Worm (Caenorhabditis elegans): ENCODE results near the gene R05D8.11.

R05D8.11 gene

ce11 chrV:2738174-2738573, 42.5 kb downstream of the R05D8.11 start, which contains the start of gene srg-56:
Gene srg-56 (minus strand): TSS chrV:2738274.
- TF ChIP-seq eor-1 (tag; optimal IDR thresholded peaks at IDR 0.05) = no peak
- TF ChIP-seq jun-1 (tag; optimal IDR thresholded peaks at IDR 0.05) = no peak
- no peak for TF ChIP-seq aly-2 (tag; optimal IDR thresholded peaks at IDR 0.05)
- no peak for TF ChIP-seq ceh-9 (tag; optimal IDR thresholded peaks at IDR 0.05)
- no peak for TF ChIP-seq nhr-25 (tag; optimal IDR thresholded peaks at IDR 0.05)
- TF ChIP-seq unc-62 (GFP tag; optimal IDR thresholded peaks at IDR 0.05) = no peak
- TF ChIP-seq ama-1 (optimal IDR thresholded peaks at IDR 0.05) = no peak
- TF ChIP-seq ceh-82 (tag; optimal IDR thresholded peaks at IDR 0.05) = no peak
- TF ChIP-seq elt-1 (tag; optimal IDR thresholded peaks at IDR 0.05) = no peak
- no peak for TF ChIP-seq fkh-10 (GFP tag; optimal IDR thresholded peaks at IDR 0.05)
- TF ChIP-seq daf-12 (tag; optimal IDR thresholded peaks at IDR 0.05) = no peak
- TF ChIP-seq ztf-4 (tag; optimal IDR thresholded peaks at IDR 0.05) = no peak
- TF ChIP-seq R02D3.7 (tag; optimal IDR thresholded peaks at IDR 0.05) = no peak
- no peak for TF ChIP-seq hmg-11 (tag; optimal IDR thresholded peaks at IDR 0.05)
- no peak for TF ChIP-seq nhr-77 (tag; optimal IDR thresholded peaks at IDR 0.05)
- TF ChIP-seq skn-1 (tag; optimal IDR thresholded peaks at IDR 0.05) = no peak
- no peak for TF ChIP-seq elt-3 (tag; optimal IDR thresholded peaks at IDR 0.05)
- TF ChIP-seq nhr-11 (tag; optimal IDR thresholded peaks at IDR 0.05) = no peak

DNA sequence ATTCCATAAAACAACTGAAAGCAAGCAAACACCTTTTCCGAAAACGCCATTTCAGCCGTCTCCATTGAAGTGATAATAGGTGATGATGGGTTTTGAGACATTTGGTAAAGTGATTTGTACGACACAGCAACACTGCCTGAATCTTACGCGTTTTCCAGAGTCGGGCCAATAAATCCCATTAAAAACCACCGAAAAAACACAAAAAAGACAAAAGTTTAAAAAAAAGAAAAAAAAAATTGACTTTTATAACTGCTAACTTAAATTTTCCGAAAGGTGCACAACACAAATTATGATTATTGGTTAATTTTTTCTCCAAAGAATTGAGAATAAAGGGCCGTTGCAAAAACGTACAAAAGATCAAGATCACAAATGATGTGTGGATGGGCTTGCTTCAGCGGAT, 46.3 kb downstream of the R05D8.11 start, which contains the start of gene srg-57:
srg-57 (minus strand) TSS at position 101 of the 400 bp plus-strand sequence.
- TF ChIP-seq ztf-11 (tag; optimal IDR thresholded peaks at IDR 0.05) (no peak), fos-1 (tag; optimal IDR thresholded peaks at IDR 0.05) (no peak), pha-4 (tag; optimal IDR thresholded peaks at IDR 0.05) (no peak), nhr-23 (tag; optimal IDR thresholded peaks at IDR 0.05) (no peak), elt-2 (tag; optimal IDR thresholded peaks at IDR 0.05) (no peak), nhr-237 (tag; optimal IDR thresholded peaks at IDR 0.05) (no peak), R02D3.7 (tag; optimal IDR thresholded peaks at IDR 0.05) (no peak), skn-1 (tag; optimal IDR thresholded peaks at IDR 0.05) (no peak), egl-5 (tag; optimal IDR thresholded peaks at IDR 0.05) (no peak), tbx-2 (tag; optimal IDR thresholded peaks at IDR 0.05) (no peak), nhr-12 (tag; optimal IDR thresholded peaks at IDR 0.05) (no peak), unc-62 (GFP tag; optimal IDR thresholded peaks at IDR 0.05) (no peak), nhr-77 (tag; optimal IDR thresholded peaks at IDR 0.05) (no peak), ama-1 (optimal IDR thresholded peaks at IDR 0.05) (no peak), fkh-10 (GFP tag; optimal IDR thresholded peaks at IDR 0.05) (no peak), nhr-28 (tag; optimal IDR thresholded peaks at IDR 0.05) (no peak), ceh-9 (tag; optimal IDR thresholded peaks at IDR 0.05) (no peak), fkh-2 (tag; optimal IDR thresholded peaks at IDR 0.05) (no peak), eor-1 (tag; optimal IDR thresholded peaks at IDR 0.05) (no peak)

DNA sequence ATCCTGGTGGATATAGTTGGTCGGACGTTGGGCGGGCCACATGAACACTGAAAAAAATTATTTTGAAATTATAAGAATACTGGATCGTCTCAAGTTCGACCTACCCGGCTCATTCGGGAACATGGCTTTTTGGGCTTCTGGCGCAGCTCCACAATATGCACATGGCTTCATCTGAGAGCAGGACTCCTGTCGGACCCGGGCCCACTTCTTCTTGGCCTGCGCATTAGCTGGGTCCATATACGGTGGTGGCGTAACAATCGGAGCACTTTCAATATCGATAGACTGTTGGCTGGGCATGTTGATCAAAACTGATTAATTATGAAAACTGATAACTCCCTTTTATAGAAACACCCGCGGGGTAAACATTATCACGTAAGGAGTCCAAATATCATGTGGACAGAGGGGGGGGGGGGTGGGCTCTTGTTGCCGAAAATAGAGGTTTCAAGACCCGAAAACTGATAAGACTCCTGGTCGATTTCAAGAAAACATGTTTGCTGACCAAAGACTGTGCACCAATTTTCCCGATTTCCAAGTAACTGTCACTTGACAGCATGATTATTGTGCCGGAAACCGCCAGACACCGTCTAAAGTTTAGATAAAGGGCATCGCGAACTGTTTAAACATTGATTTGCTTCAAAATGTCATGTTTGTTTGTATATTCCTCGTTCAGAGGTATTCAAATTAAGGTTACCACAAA, 49.8 kb downstream of the R05D8.11 start, which contains the start of gene dod-3:
dod-3 (minus strand) TSS at position 315 of the 697 bp plus-strand sequence.
- TF ChIP-seq ama-1 (optimal IDR thresholded peaks at IDR 0.05) = peak; percentile 70
- TF ChIP-seq elt-2 (tag; optimal IDR thresholded peaks at IDR 0.05) = peak; percentile 95
- peak; percentile 67 for TF ChIP-seq pqm-1 (tag; optimal IDR thresholded peaks at IDR 0.05)
- TF ChIP-seq sea-2 (GFP tag; optimal IDR thresholded peaks at IDR 0.05) = no peak
